Worm (Caenorhabditis elegans): ENCODE results near the gene T04A8.7.

T04A8.7 gene

ce11 chrIII:4649363-4649768, 45.8 kb upstream of the T04A8.7 start (continued):
- TF ChIP-seq nhr-43 (tag; optimal IDR thresholded peaks at IDR 0.05; ENCODE audit: poor library complexity, severe bottlenecking) (peak; percentile 93), nhr-237 (tag; optimal IDR thresholded peaks at IDR 0.05) (no peak), ztf-11 (tag; optimal IDR thresholded peaks at IDR 0.05) (no peak), R02D3.7 (tag; optimal IDR thresholded peaks at IDR 0.05) (peak; percentile 64), nfya-1 (tag; optimal IDR thresholded peaks at IDR 0.05; ENCODE audit: insufficient read depth) (peak; percentile 90), lin-15B (tag; optimal IDR thresholded peaks at IDR 0.05) (peak; percentile 87), fkh-2 (tag; optimal IDR thresholded peaks at IDR 0.05) (no peak), nhr-77 (tag; optimal IDR thresholded peaks at IDR 0.05) (no peak), elt-3 (tag; optimal IDR thresholded peaks at IDR 0.05) (peak in 1 of 3 experiments; percentile 93), daf-12 (tag; optimal IDR thresholded peaks at IDR 0.05) (no peak), nhr-76 (tag; optimal IDR thresholded peaks at IDR 0.05) (peak; percentile 21), ZK546.5 (tag; optimal IDR thresholded peaks at IDR 0.05) (no peak), nhr-23 (tag; optimal IDR thresholded peaks at IDR 0.05) (peak; percentile 92), elt-2 (tag; optimal IDR thresholded peaks at IDR 0.05) (peak; percentile 96), nhr-11 (tag; optimal IDR thresholded peaks at IDR 0.05) (peak; percentile 87), zag-1 (tag; optimal IDR thresholded peaks at IDR 0.05) (no peak), nhr-28 (tag; optimal IDR thresholded peaks at IDR 0.05) (no peak), egl-5 (tag; optimal IDR thresholded peaks at IDR 0.05) (peak; percentile 88), pha-4 (tag; optimal IDR thresholded peaks at IDR 0.05) (peak; percentile 94), snpc-4 (tag; optimal IDR thresholded peaks at IDR 0.05) (peak; percentile 83), fos-1 (tag; optimal IDR thresholded peaks at IDR 0.05) (peak; percentile 28), eor-1 (tag; optimal IDR thresholded peaks at IDR 0.05) (no peak), ceh-82 (tag; optimal IDR thresholded peaks at IDR 0.05) (no peak), sea-2 (GFP tag; optimal IDR thresholded peaks at IDR 0.05) (peak; percentile 47), ztf-4 (tag; optimal IDR thresholded peaks at IDR 0.05) (peak; percentile 15)

- peak; percentile 15 for TF ChIP-seq nhr-25 (tag; optimal IDR thresholded peaks at IDR 0.05)
- TF ChIP-seq nhr-23 (tag; optimal IDR thresholded peaks at IDR 0.05) = peak; percentile 39
- peak; percentile 5 for TF ChIP-seq mdl-1 (tag; optimal IDR thresholded peaks at IDR 0.05)
- TF ChIP-seq egl-5 (tag; optimal IDR thresholded peaks at IDR 0.05) = no peak
- TF ChIP-seq elt-2 (tag; optimal IDR thresholded peaks at IDR 0.05) = peak; percentile 63
- peak; percentile 12 for TF ChIP-seq ama-1 (optimal IDR thresholded peaks at IDR 0.05)
- peak; percentile 8 for TF ChIP-seq jun-1 (tag; optimal IDR thresholded peaks at IDR 0.05)
- TF ChIP-seq nhr-43 (tag; optimal IDR thresholded peaks at IDR 0.05; ENCODE audit: poor library complexity, severe bottlenecking) = no peak
These were observed 45.2 kb upstream of the T04A8.7 start, which contains the start of gene ppm-2 for ce11 chrIII:4649811-4650544. TSS of gene ppm-2 (plus strand) at chrIII:4650494.

DNA sequence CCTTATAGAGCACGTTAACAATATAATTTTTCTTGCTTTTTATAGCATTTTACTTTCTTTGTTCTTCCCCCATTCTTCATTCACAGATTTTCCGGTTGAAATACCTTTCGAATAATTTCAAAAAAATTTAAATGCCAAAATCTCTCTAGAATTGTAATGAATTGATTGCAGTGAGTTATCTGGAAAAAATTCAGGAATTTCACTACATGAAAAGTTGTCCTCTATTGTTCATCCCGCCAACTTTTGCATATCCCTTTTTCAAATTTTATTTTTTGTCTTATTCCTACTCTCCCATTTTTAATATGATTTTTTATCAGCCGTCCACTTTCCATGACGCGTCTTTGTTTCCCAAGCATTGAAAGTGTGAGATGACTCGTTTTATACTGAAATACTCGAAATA, 41.8 kb upstream of the T04A8.7 start:
- TF ChIP-seq ztf-11 (tag; optimal IDR thresholded peaks at IDR 0.05) (no peak), ZK546.5 (tag; optimal IDR thresholded peaks at IDR 0.05) (no peak), elt-3 (tag; optimal IDR thresholded peaks at IDR 0.05) (no peak), nhr-12 (tag; optimal IDR thresholded peaks at IDR 0.05) (no peak), eor-1 (tag; optimal IDR thresholded peaks at IDR 0.05) (no peak), sea-2 (GFP tag; optimal IDR thresholded peaks at IDR 0.05) (no peak), nhr-28 (tag; optimal IDR thresholded peaks at IDR 0.05) (no peak), hmg-11 (tag; optimal IDR thresholded peaks at IDR 0.05) (no peak), mml-1 (tag; optimal IDR thresholded peaks at IDR 0.05) (no peak)

- TF ChIP-seq ama-1 (optimal IDR thresholded peaks at IDR 0.05) = peak; percentile 19
- peak; percentile 27 for TF ChIP-seq lsy-12 (tag; optimal IDR thresholded peaks at IDR 0.05)
- TF ChIP-seq fos-1 (tag; optimal IDR thresholded peaks at IDR 0.05) = no peak
- no peak for TF ChIP-seq tbx-2 (tag; optimal IDR thresholded peaks at IDR 0.05)
- TF ChIP-seq mml-1 (tag; optimal IDR thresholded peaks at IDR 0.05) = no peak
- no peak for TF ChIP-seq elt-3 (tag; optimal IDR thresholded peaks at IDR 0.05)
- no peak for TF ChIP-seq mdl-1 (tag; optimal IDR thresholded peaks at IDR 0.05)
- no peak for TF ChIP-seq nhr-11 (tag; optimal IDR thresholded peaks at IDR 0.05)
- TF ChIP-seq nhr-43 (tag; optimal IDR thresholded peaks at IDR 0.05; ENCODE audit: poor library complexity, severe bottlenecking) = peak; percentile 66
- TF ChIP-seq nhr-23 (tag; optimal IDR thresholded peaks at IDR 0.05) = no peak
These were observed 41.2 kb upstream of the T04A8.7 start for ce11 chrIII:4653912-4654311.
